Worm (Caenorhabditis elegans) whole organism, late embryonic: ENCODE measurements around the gene dyf-4.

Source experiments
- ama-1 ChIP-seq: fragments of 150-350 bp; optimal IDR thresholded peaks from 2 replicates; lab custom pipeline; 2014
- ceh-31 ChIP-seq: sonication (generic microtip); optimal IDR thresholded peaks from 2 replicates; lab custom pipeline; 2016; ENCODE audit warnings: missing genetic modification characterization, missing compliant biosample characterization
- ceh-45 ChIP-seq: fragments of 200-800 bp; sonication (Bioruptor generic); IDR thresholded peaks from 2 replicates; pipeline ENCODE4 v1.3.6; 2022; ENCODE audit warnings: missing genetic modification reagents, missing genetic modification characterization, missing compliant biosample characterization
- ceh-48 ChIP-seq: sonication (generic microtip); optimal IDR thresholded peaks from 2 replicates; lab custom pipeline; 2016; ENCODE audit warnings: missing genetic modification characterization, inconsistent platforms, missing compliant biosample characterization
- dmd-4 ChIP-seq: sonication (generic microtip); optimal IDR thresholded peaks from 2 replicates; lab custom pipeline; 2016; ENCODE audit warnings: borderline replicate concordance, missing genetic modification characterization, missing compliant biosample characterization
- elt-2 ChIP-seq: sonication (generic microtip); optimal IDR thresholded peaks from 2 replicates; lab custom pipeline; 2016; ENCODE audit warnings: missing genetic modification reagents, missing genetic modification characterization, missing compliant biosample characterization
- elt-4 ChIP-seq: sonication (generic microtip); optimal IDR thresholded peaks from 2 replicates; lab custom pipeline; 2016; ENCODE audit warnings: missing genetic modification characterization, missing compliant biosample characterization
- ets-4 ChIP-seq: sonication (generic microtip); optimal IDR thresholded peaks from 2 replicates; lab custom pipeline; 2016; ENCODE audit warnings: missing genetic modification characterization, missing compliant biosample characterization
- fkh-6 ChIP-seq: sonication (generic microtip); optimal IDR thresholded peaks from 2 replicates; lab custom pipeline; 2016; ENCODE audit warnings: missing genetic modification characterization, missing compliant biosample characterization
- hlh-13 ChIP-seq: fragments of 200-800 bp; sonication (Bioruptor generic); optimal IDR thresholded peaks from 2 replicates; lab custom pipeline; 2018; ENCODE audit warnings: mild to moderate bottlenecking, missing genetic modification characterization, missing compliant biosample characterization
- hlh-15 ChIP-seq: sonication (generic microtip); optimal IDR thresholded peaks from 2 replicates; lab custom pipeline; 2016; ENCODE audit warnings: missing genetic modification characterization, missing compliant biosample characterization
- nhr-11 ChIP-seq: fragments of 150-350 bp; optimal IDR thresholded peaks from 2 replicates; lab custom pipeline; 2014; ENCODE audit warnings: missing biosample characterization, missing genetic modification characterization

DNA sequence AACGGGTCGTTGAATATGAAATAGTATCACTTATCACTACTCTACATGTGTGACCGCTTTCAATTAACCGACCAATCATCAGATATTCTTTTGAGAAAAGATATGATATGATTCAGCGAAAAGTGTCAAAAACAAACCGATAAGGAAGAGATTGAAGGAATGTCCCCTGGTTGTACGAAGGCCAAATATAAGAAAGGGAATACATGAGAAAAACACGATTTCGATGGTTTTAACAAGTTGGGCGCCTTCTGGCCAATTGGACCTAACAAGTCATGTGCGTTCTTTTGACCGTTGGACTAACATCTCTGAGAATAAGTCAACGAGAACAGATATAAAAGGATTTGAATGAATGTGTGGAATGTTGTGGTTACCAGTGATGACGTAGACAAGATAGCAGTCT, 30.3 kb upstream of the dyf-4 start:
- TF ChIP-seq dmd-4 (tag; lab: Kevin White, UChicago) = no peak
- TF ChIP-seq hlh-15 (tag; lab: Kevin White, UChicago) = no peak
- no peak for TF ChIP-seq elt-2 (tag; lab: Kevin White, UChicago)
- no peak for TF ChIP-seq fkh-6
- no peak for TF ChIP-seq ceh-45 (GFP tag; lab: Robert Waterston, UW)
- no peak for TF ChIP-seq ceh-48 (tag; lab: Kevin White, UChicago)
- no peak for TF ChIP-seq ceh-31 (tag; lab: Kevin White, UChicago)
- no peak for TF ChIP-seq hlh-13
- no peak for TF ChIP-seq ama-1
- TF ChIP-seq ets-4 = no peak
- TF ChIP-seq nhr-11 (tag; lab: Kevin White, UChicago) = no peak
- TF ChIP-seq elt-4 (tag; lab: Kevin White, UChicago) = no peak
